Fruit fly (Drosophila melanogaster): ENCODE measurements around the gene TTLL1B.

TTLL1B gene

dm6 chr3L:4691775-4692174 lies 43.7 kb downstream of the TTLL1B start:
- TF ChIP-seq al (GFP tag; IDR thresholded peaks at IDR 0.05) (no peak), pb (GFP tag; optimal IDR thresholded peaks at IDR 0.05) (no peak), Atf-2 (GFP tag; optimal IDR thresholded peaks at IDR 0.05) (no peak), tx (GFP tag; optimal IDR thresholded peaks at IDR 0.05) (no peak), CG11093 (GFP tag; IDR thresholded peaks at IDR 0.05) (no peak), crp (GFP tag; optimal IDR thresholded peaks at IDR 0.05) (no peak), Spps (tag; optimal IDR thresholded peaks at IDR 0.05) (peak; percentile 15), stc (GFP tag; IDR thresholded peaks at IDR 0.05) (no peak), CG10366 (GFP tag; IDR thresholded peaks at IDR 0.05) (no peak; the same call in 1 of the 2 replicates), chif (GFP tag; optimal IDR thresholded peaks at IDR 0.05) (no peak), gt (GFP tag; IDR thresholded peaks at IDR 0.05) (no peak), ara (GFP tag; IDR thresholded peaks at IDR 0.05) (no peak), CG13123 (GFP tag; optimal IDR thresholded peaks at IDR 0.05) (no peak), twi (tag; optimal IDR thresholded peaks at IDR 0.05) (no peak), tap (tag; optimal IDR thresholded peaks at IDR 0.05) (peak; percentile 9), CG1603 (tag; optimal IDR thresholded peaks at IDR 0.05) (no peak), abd-A (tag; optimal IDR thresholded peaks at IDR 0.05) (no peak), CG4404 (GFP tag; IDR thresholded peaks at IDR 0.05) (no peak), CG11695 (GFP tag; IDR thresholded peaks at IDR 0.05) (no peak), CG10209 (GFP tag; optimal IDR thresholded peaks at IDR 0.05) (peak; percentile 21), CHES-1-like (GFP tag; optimal IDR thresholded peaks at IDR 0.05) (no peak), Mrtf (GFP tag; IDR thresholded peaks at IDR 0.05) (no peak), CG18764 (GFP tag; optimal IDR thresholded peaks at IDR 0.05) (no peak), CG30403 (GFP tag; optimal IDR thresholded peaks at IDR 0.05) (peak; percentile 27), CG2889 (GFP tag; IDR thresholded peaks at IDR 0.05) (no peak), H15 (GFP tag; IDR thresholded peaks at IDR 0.05) (0 out of 3 replicates have a peak, but pooled peaks have one; percentile 33), D19B (GFP tag; optimal IDR thresholded peaks at IDR 0.05) (no peak), CG10267 (tag; optimal IDR thresholded peaks at IDR 0.05) (peak; percentile 48), CG5180 (GFP tag; optimal IDR thresholded peaks at IDR 0.05) (no peak), Oaz (GFP tag; IDR thresholded peaks at IDR 0.05) (no peak), E2f1 (GFP tag; IDR thresholded peaks at IDR 0.05) (peak; percentile 27; the same call in 1 of the 2 replicates), dan (GFP tag; IDR thresholded peaks at IDR 0.05) (no peak), BEAF-32 (GFP tag; optimal IDR thresholded peaks at IDR 0.05) (no peak), CG17361 (GFP tag; IDR thresholded peaks at IDR 0.05) (peak; percentile 69), Camta (GFP tag; optimal IDR thresholded peaks at IDR 0.05) (no peak), TFAM (GFP tag; optimal IDR thresholded peaks at IDR 0.05) (no peak), CG12299 (tag; optimal IDR thresholded peaks at IDR 0.05) (no peak), CG11398 (GFP tag; optimal IDR thresholded peaks at IDR 0.05) (no peak), CG8290 (GFP tag; optimal IDR thresholded peaks at IDR 0.05) (no peak), CG8290 (tag; optimal IDR thresholded peaks at IDR 0.05) (no peak), CG8944 (GFP tag; optimal IDR thresholded peaks at IDR 0.05) (no peak), CG6254 (GFP tag; optimal IDR thresholded peaks at IDR 0.05) (peak; percentile 1), CG10979 (tag; optimal IDR thresholded peaks at IDR 0.05) (peak; percentile 77), MBD-R2 (GFP tag; IDR thresholded peaks at IDR 0.05) (no peak), Ets97D (GFP tag; optimal IDR thresholded peaks at IDR 0.05) (no peak), Tbp (GFP tag; optimal IDR thresholded peaks at IDR 0.05) (no peak), fd64A (GFP tag; optimal IDR thresholded peaks at IDR 0.05) (no peak), Atf6 (GFP tag; IDR thresholded peaks at IDR 0.05) (no peak), CG6791 (GFP tag; IDR thresholded peaks at IDR 0.05; ENCODE audit: partially characterized antibody) (no peak), CG10543 (GFP tag; optimal IDR thresholded peaks at IDR 0.05) (no peak), dm (GFP tag; optimal IDR thresholded peaks at IDR 0.05) (no peak), CG3995 (GFP tag; optimal IDR thresholded peaks at IDR 0.05) (no peak), Nf-YC (tag; optimal IDR thresholded peaks at IDR 0.05) (no peak)

Data from whole organism, embryonic.